Worm (Caenorhabditis elegans) whole organism, early embryonic: ENCODE results near the gene clc-1.

Experiments
- B0310.2 ChIP-seq: sonication (generic microtip); optimal IDR thresholded peaks from 2 replicates; lab custom pipeline; 2016; ENCODE audit warnings: mild to moderate bottlenecking, missing genetic modification characterization, missing compliant biosample characterization
- aly-1 ChIP-seq: sonication (generic microtip); optimal IDR thresholded peaks from 2 replicates; lab custom pipeline; 2016; ENCODE audit warnings: missing genetic modification characterization, missing compliant biosample characterization
- ama-1 ChIP-seq: fragments of 150-350 bp; optimal IDR thresholded peaks from 2 replicates; lab custom pipeline; 2014
- ceh-36 ChIP-seq: sonication (generic microtip); optimal IDR thresholded peaks from 2 replicates; lab custom pipeline; 2016; ENCODE audit warnings: missing genetic modification characterization, inconsistent platforms, missing compliant biosample characterization
- flt-1 ChIP-seq: fragments of 200-800 bp; sonication (Bioruptor generic); IDR thresholded peaks from 2 replicates; pipeline ENCODE4 v1.3.6; 2022; ENCODE audit warnings: missing genetic modification characterization, missing compliant biosample characterization
- hmbx-1 ChIP-seq: sonication (generic microtip); optimal IDR thresholded peaks from 2 replicates; lab custom pipeline; 2016; ENCODE audit warnings: mild to moderate bottlenecking, missing genetic modification characterization, missing compliant biosample characterization
- hnd-1 ChIP-seq: sonication (generic microtip); optimal IDR thresholded peaks from 2 replicates; lab custom pipeline; 2016; ENCODE audit warnings: missing genetic modification characterization, missing compliant biosample characterization
- tbx-11 ChIP-seq: fragments of 200-800 bp; sonication (Bioruptor generic); IDR thresholded peaks from 2 replicates; pipeline ENCODE4 v1.3.6; 2022; ENCODE audit warnings: missing genetic modification characterization, missing compliant biosample characterization
- tbx-37 ChIP-seq: fragments of 200-800 bp; sonication (Bioruptor generic); conservative IDR thresholded peaks from 2 replicates; pipeline ENCODE4 v1.3.6; 2022; ENCODE audit warnings: missing genetic modification reagents, missing genetic modification characterization, missing compliant biosample characterization

DNA sequence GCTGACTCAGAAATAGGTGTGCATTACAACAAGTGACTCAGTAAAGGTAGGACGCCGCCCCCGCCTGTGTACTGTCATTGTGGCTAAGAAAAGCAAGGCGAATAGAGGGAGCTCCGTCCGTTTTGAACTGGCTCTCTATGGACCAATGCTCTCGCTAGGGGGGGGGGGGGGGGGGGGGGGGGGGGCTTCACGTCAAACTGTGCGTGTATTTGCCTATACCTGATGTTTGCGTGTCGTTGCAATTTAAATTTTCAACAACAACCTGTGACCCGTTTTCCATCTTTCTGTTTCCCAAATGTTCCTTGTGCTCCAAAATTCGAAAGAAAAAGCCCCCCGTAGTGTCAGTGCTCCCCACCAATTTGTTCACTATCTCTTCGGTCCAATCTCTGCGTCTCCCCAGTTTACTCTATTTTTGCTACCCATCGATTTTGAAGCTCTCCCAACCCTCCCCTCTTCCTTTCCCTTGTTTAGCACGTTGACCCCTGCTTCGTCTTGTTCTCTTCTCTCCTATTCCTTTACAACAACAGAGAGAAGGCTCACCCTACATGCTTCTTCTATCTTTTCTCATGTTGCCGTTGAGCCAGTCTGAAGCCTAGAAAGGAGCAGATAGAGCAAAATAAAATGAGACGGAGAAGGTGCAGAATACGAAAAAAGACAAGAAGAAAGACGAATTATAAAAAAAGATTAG lies 12.7 kb upstream of the clc-1 start:
- no peak for TF ChIP-seq B0310.2 (tag; lab: Kevin White, UChicago)
- TF ChIP-seq ama-1 (lab: Kevin White, UChicago): peak; percentile 43
- no peak for TF ChIP-seq ceh-36 (tag; lab: Kevin White, UChicago)
- TF ChIP-seq aly-1 (tag; lab: Kevin White, UChicago): no peak
- no peak for TF ChIP-seq hmbx-1 (tag; lab: Kevin White, UChicago)
- no peak for TF ChIP-seq tbx-11 (GFP tag; lab: Robert Waterston, UW)
- no peak for TF ChIP-seq tbx-37 (GFP tag; lab: Robert Waterston, UW)
- TF ChIP-seq flt-1 (GFP tag; lab: Robert Waterston, UW): no peak
- no peak for TF ChIP-seq hnd-1 (tag; lab: Kevin White, UChicago)
